Worm (Caenorhabditis elegans) whole organism, young adult: ENCODE data around the gene Y97E10AR.8.

Source experiments
- B0336.3 ChIP-seq: fragments of 200-800 bp; sonication (Bioruptor generic); IDR thresholded peaks from 2 replicates; pipeline ENCODE4 v1.3.6; 2022; ENCODE audit warnings: missing genetic modification characterization, missing compliant biosample characterization
- C17E4.6 ChIP-seq: fragments of 200-800 bp; sonication (Bioruptor generic); IDR thresholded peaks from 2 replicates; pipeline ENCODE4 v1.3.6; 2022; ENCODE audit warnings: missing genetic modification reagents, missing genetic modification characterization, missing compliant biosample characterization
- T07F8.4 ChIP-seq: sonication (generic microtip); optimal IDR thresholded peaks from 2 replicates; lab custom pipeline; 2016; ENCODE audit warnings: mild to moderate bottlenecking, missing genetic modification characterization, moderate library complexity, missing compliant biosample characterization
- ZK185.1 ChIP-seq: sonication (generic microtip); optimal IDR thresholded peaks from 2 replicates; lab custom pipeline; 2016; ENCODE audit warnings: mild to moderate bottlenecking, missing genetic modification characterization, missing compliant biosample characterization; ENCODE audit not compliant: poor library complexity, severe bottlenecking
- aptf-3 ChIP-seq: fragments of 200-800 bp; sonication (Bioruptor generic); IDR thresholded peaks from 2 replicates; pipeline ENCODE4 v1.3.6; 2022; ENCODE audit warnings: missing genetic modification characterization, missing compliant biosample characterization
- efl-1 ChIP-seq: fragments of 150-350 bp; optimal IDR thresholded peaks from 2 replicates; lab custom pipeline; 2014; ENCODE audit warnings: missing biosample characterization, missing genetic modification reagents, missing genetic modification characterization
- nfya-1 ChIP-seq: sonication (generic microtip); optimal IDR thresholded peaks from 2 replicates; lab custom pipeline; 2017; ENCODE audit warnings: antibody characterized with exemption, missing compliant biosample characterization, missing genetic modification characterization, borderline replicate concordance; ENCODE audit not compliant: insufficient read depth
- nfya-2 ChIP-seq: fragments of 200-800 bp; sonication (Bioruptor generic); IDR thresholded peaks from 2 replicates; pipeline ENCODE4 v1.3.6; 2022; ENCODE audit warnings: missing genetic modification reagents, missing genetic modification characterization, missing compliant biosample characterization

DNA sequence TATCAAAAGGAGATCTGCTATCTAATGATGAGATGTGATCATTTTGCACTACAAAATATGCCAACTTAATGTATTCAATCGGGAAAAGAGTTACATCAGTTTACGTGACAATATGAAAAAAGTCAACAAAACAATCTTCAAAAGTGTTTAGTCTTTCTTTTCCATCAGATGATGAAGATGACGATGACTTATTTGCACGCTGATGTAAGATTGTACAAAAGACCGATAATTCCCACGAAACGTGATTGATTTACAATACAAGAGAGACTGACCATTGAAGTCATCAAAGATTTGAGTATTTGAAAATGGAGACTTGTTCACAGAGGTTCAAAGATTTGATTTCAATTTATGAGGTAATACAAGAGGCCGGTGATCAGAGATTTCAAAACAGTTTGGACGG, 20.2 kb downstream of the Y97E10AR.8 start:
- TF ChIP-seq B0336.3 (GFP tag; lab: Robert Waterston, UW) (no peak), nfya-1 (no peak), efl-1 (no peak), T07F8.4 (no peak), ZK185.1 (no peak), C17E4.6 (GFP tag; lab: Robert Waterston, UW) (no peak), aptf-3 (GFP tag; lab: Robert Waterston, UW) (no peak), nfya-2 (GFP tag; lab: Robert Waterston, UW) (no peak)
